Worm (Caenorhabditis elegans) whole organism, early embryonic: Measurements from ENCODE around the gene K11H12.7.

Experiments
- B0310.2 ChIP-seq: sonication (generic microtip); optimal IDR thresholded peaks from 2 replicates; lab custom pipeline; 2016; ENCODE audit warnings: mild to moderate bottlenecking, missing genetic modification characterization, missing compliant biosample characterization
- ama-1 ChIP-seq: fragments of 150-350 bp; optimal IDR thresholded peaks from 2 replicates; lab custom pipeline; 2014
- ceh-36 ChIP-seq: sonication (generic microtip); optimal IDR thresholded peaks from 2 replicates; lab custom pipeline; 2016; ENCODE audit warnings: missing genetic modification characterization, inconsistent platforms, missing compliant biosample characterization
- ets-7 ChIP-seq: sonication (generic microtip); optimal IDR thresholded peaks from 2 replicates; lab custom pipeline; 2016; ENCODE audit warnings: missing genotype, missing genetic modification characterization, missing compliant biosample characterization
- flt-1 ChIP-seq: fragments of 200-800 bp; sonication (Bioruptor generic); IDR thresholded peaks from 2 replicates; pipeline ENCODE4 v1.3.6; 2022; ENCODE audit warnings: missing genetic modification characterization, missing compliant biosample characterization
- hnd-1 ChIP-seq: sonication (generic microtip); optimal IDR thresholded peaks from 2 replicates; lab custom pipeline; 2016; ENCODE audit warnings: missing genetic modification characterization, missing compliant biosample characterization
- scrt-1 ChIP-seq: fragments of 200-800 bp; sonication (Bioruptor generic); IDR thresholded peaks from 2 replicates; pipeline ENCODE4 v1.3.6; 2022; ENCODE audit warnings: missing genetic modification characterization, missing compliant biosample characterization
- tbx-37 ChIP-seq: fragments of 200-800 bp; sonication (Bioruptor generic); conservative IDR thresholded peaks from 2 replicates; pipeline ENCODE4 v1.3.6; 2022; ENCODE audit warnings: missing genetic modification reagents, missing genetic modification characterization, missing compliant biosample characterization

- no peak for TF ChIP-seq flt-1 (GFP tag; lab: Robert Waterston, UW)
- no peak for TF ChIP-seq ama-1 (lab: Kevin White, UChicago)
- TF ChIP-seq ets-7 (tag; lab: Kevin White, UChicago), result no peak
- no peak for TF ChIP-seq tbx-37 (GFP tag; lab: Robert Waterston, UW)
- no peak for TF ChIP-seq B0310.2 (tag; lab: Kevin White, UChicago)
- TF ChIP-seq ceh-36 (tag; lab: Kevin White, UChicago), result no peak
- TF ChIP-seq scrt-1 (GFP tag; lab: Robert Waterston, UW), result no peak
- no peak for TF ChIP-seq hnd-1 (tag; lab: Kevin White, UChicago)
Observed at ce11 chrIV:622989-623388, 42.3 kb upstream of the K11H12.7 start.
